Fruit fly (Drosophila melanogaster): ENCODE results near the gene Gyc88E.

Gyc88E gene

DNA sequence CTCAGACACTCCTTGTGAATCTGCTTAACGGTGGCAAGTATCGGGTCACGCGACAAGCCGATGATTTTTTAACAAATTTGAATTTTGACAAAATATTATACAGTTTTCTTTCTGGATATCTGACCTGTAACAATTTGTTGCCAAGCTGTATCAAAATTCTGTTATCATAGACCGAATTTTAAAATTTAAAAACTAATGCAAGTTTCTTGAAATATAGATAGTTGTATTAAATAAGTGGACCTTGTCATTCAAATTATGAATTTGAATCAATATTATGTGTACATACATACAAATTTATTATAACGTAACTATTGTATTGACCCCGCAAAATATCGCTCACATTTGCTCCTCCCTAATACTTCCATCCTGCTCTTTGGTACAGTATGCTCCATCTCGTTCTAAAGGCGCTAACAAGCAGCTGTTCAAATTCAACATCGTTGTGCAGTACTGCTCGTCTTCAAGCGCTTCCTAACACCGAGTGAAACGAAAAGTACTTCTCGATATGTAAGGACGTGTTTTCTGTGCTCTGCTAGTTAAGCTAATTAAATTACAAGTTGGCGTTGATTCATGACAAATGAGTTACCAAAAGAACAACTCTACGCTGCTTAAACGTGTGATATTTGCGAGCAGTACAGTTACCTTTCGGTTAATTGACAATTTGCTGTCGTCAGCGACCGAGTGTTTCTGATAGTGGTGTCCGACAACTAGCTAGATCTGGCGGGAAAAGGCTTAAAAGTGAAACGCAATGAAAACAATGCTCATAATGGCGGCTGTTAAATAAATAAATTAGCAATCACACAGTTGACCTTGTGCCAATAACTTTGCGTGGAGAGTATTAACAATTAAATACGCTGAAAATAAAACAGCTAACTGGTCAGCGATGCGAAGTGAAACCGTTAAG, 46.2 kb downstream of the Gyc88E start, which contains the start of the genes Kpc1 and CG42542:
Kpc1 (minus strand) TSS at position 77 of the 901 bp plus-strand sequence.
CG42542 (plus strand) TSS at position 465 of the 901 bp plus-strand sequence.
- peak; percentile 44 for TF ChIP-seq CG17801 (GFP tag; optimal IDR thresholded peaks at IDR 0.05; ENCODE audit: partially characterized antibody)

DNA sequence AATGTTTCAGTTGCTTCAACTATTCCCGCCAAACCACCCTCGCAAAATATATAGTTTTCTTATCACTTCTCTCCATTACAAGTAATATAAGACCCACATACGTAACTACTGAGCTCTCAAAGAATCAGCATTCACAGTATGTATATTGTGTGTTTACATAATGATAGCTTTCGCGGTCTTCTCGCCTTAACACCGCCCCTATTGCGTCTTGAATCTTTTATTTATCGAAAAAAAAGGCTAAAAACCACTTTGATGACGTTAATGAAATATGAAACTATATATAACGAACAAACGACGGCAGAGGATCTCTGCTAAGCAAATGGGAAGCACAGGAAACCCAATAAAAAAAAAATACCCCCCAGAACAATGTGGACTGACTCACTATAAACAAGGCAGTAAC, 47.2 kb downstream of the Gyc88E start:
- TF ChIP-seq CG17801 (GFP tag; optimal IDR thresholded peaks at IDR 0.05; ENCODE audit: partially characterized antibody), result no peak

DNA sequence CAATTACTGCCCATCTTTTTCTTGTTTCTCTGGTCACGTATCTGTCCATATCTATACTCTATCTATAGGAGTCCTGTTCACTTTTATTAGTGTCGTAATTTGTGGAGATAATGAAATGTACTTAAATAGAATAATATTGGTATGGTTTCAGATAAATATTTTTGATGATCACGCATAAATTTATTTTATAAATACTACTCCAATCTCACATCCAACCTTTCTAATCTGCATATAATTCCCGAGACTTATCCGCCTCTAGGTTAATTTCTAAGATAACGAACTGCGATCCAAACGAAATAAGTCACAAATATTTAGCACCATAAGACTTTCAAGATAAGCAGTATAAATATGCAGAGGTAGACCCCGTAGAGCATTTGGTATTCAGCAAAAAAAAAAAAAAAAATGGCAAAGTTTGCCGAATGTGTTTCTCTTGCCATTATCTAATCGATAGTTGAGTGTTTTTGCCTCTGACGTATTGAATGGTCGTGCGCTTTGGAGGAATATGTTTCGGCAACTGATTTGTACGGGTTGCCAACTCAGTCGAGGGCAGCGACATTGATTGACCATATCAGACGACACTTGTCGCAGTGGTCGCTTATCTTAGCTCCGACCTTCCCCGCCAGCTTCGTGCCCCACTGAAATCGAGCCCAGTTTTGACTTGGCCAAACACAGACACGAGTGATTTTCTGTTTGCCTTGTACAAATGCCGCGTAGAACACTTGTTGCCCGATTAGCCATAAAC, 48.0 kb downstream of the Gyc88E start:
- peak; percentile 13 for TF ChIP-seq CG17801 (GFP tag; optimal IDR thresholded peaks at IDR 0.05; ENCODE audit: partially characterized antibody)

DNA sequence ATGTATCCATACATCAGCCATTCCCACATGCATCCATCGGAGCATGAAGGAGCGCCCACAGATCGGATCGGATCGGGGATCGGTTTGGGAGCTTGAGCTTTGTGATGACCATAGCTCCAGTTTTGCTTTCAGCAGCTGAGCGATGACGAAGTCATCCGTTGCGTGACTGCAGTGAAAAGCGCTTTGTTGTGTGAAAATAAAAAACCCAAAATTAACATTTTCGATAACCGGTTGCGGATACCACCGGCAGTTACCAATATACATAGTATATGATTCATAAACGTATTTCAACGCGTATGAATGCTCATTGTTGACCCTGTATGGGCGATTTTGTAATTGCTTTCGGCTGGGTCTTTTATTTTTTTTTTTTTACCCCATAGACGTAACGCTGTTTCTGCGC, 55.0 kb downstream of the Gyc88E start:
- no peak for TF ChIP-seq CG17801 (GFP tag; optimal IDR thresholded peaks at IDR 0.05; ENCODE audit: partially characterized antibody)

DNA sequence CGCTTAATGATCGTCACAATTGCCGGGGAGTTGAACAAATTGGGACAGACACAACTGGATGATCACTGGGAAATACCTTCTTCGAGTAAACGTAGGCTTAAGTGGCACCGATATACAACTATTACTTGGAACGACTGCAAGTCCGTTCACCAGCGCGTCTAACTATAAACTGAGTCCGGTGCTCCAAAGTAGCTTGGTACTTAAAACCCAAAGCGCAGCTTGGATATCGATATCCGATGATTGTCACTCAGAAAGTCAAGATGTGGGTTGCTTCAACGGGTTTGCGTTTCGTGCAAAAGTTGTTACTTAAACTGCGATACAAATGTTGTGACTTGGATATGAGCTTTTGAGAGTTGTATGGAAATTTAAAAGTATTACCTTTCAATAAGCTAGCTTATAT, 56.1 kb downstream of the Gyc88E start, which contains the start of gene Spn88Ea:
Spn88Ea (minus strand) TSS at position 175 of the 400 bp plus-strand sequence.
- TF ChIP-seq CG17801 (GFP tag; optimal IDR thresholded peaks at IDR 0.05; ENCODE audit: partially characterized antibody), result peak; percentile 1

DNA sequence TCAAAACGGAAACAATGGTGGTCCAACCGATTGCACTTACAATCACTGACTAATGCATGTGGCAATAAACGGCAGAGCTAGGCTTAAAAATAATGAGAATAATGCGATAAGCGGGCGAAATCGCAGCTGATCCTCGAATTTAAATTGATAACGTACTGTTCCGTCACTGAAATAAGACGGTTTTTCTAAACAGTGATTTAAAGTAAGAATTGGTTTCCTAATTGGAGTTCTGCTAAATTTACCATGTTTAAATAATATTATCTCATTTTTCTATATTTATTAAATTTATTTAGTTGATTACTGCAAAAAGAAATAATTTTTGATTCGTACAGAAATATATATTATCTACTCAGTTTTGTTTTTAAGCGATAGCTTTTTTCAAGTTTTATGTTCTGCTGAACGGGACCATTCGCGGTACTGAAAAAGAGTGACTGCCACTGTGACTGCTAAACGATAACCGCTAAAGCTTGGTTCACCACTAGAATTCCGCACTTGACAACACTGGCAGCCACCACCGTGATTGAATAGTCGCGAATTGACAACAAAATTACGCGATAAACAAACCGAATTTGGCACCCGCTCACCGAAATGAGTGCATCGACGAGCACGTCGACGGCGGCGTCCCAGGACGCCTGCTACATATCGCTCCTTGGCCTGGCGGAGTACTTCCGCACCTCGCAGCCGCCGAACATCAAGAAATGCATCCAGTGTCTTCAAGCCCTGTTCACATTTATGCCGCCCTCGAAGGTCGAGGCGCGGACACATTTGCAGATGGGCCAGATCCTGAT, 58.7 kb downstream of the Gyc88E start, which contains the start of the genes Spn88Eb and Mau2:
Spn88Eb (minus strand) TSS at position 51 of the 788 bp plus-strand sequence.
Mau2 (plus strand) TSS at position 493 of the 788 bp plus-strand sequence.
- TF ChIP-seq CG17801 (GFP tag; optimal IDR thresholded peaks at IDR 0.05; ENCODE audit: partially characterized antibody), result peak; percentile 12

DNA sequence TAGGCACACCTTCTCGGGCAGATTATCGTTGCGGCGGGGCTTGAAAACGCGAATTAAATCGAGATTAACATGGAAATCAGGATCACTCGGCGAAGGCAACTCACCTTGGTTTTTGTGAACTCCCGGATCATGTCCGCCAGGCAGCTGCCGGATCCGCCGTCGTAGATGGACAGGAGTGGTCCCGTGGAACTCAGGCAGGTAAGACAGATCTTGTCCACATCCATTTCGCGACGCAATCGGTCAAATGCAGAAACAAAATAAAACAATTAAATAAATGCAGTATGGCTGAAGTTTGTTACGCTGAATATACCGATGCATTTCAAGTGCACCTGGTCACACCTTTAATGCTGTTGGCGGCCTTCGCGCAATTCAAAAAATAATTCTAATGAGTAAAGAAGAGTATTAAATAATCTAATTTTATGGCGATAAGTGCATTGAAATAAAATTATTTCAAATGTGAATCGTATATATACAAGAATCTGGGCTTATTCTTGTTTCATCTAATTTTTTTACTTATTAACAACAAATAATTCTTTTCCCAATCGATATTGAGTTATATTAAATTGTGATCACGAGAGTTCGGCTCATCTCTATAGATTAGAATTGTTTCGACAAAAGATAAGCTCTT, 63.3 kb downstream of the Gyc88E start, which contains the start of the genes CG6654 and CG4210:
CG6654 (minus strand) TSS at position 297 of the 628 bp plus-strand sequence.
CG4210 (plus strand) TSS at position 613 of the 628 bp plus-strand sequence.
- peak; percentile 70 for TF ChIP-seq CG17801 (GFP tag; optimal IDR thresholded peaks at IDR 0.05; ENCODE audit: partially characterized antibody)

DNA sequence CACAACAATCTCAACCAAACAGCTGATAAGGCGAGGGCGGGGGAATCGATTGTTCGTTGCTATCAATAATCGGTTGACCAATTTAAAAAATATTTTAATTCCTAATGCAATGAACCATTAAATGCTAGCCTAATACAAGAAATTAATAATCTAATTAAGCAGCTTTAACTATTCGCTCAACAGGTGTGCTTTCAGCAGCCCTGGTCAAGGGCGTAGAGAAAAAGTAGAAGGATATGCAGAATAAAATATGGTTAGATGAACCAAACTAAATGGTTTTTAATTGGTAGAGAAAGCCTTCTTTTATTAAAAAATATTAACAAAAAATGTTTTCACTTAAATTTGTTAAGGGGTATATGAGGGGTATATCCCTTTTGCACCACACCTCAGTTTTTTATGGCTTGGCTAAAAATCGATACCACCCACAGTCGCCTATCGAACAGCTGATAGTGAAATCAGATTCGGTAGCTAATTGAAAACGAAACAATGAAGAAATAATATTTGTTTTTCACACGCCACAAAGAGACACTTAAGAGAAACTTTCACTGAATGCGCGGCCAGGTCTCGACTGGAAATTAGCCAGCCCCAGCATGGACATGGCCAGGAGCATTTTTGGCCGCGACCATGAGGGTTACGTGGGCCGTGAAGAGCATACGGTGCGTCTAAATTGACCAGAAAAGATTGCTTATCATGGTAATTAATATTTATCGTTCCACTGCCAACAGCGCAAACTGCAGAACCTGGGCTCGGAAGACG, 68.8 kb downstream of the Gyc88E start, which contains the start of the genes SIDL and CG12241:
SIDL (minus strand) TSS at position 51 of the 753 bp plus-strand sequence.
CG12241 (plus strand) TSS at position 433 of the 753 bp plus-strand sequence.
- peak; percentile 76 for TF ChIP-seq CG17801 (GFP tag; optimal IDR thresholded peaks at IDR 0.05; ENCODE audit: partially characterized antibody)

DNA sequence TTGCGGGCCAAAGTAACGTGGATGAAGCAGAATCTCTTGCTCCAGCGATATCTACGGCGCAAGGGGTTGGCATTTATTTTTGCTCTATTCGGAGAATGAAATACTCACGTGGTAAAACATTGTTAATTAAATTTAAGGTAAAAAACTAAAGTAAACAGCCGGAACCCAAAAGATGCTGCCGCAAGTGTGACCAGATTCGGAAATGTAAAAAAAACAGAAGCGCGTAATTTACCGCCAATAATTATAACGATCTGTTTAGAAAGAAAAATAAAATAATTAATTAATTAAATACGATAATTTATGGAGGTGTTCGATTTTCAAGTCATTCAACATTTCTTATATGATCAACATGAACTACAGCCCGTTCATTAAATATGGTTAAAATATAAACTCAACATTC, 72.8 kb downstream of the Gyc88E start, which contains the start of gene Polr2G:
Polr2G (minus strand) TSS at position 208 of the 400 bp plus-strand sequence.
- TF ChIP-seq CG17801 (GFP tag; optimal IDR thresholded peaks at IDR 0.05; ENCODE audit: partially characterized antibody), result no peak

DNA sequence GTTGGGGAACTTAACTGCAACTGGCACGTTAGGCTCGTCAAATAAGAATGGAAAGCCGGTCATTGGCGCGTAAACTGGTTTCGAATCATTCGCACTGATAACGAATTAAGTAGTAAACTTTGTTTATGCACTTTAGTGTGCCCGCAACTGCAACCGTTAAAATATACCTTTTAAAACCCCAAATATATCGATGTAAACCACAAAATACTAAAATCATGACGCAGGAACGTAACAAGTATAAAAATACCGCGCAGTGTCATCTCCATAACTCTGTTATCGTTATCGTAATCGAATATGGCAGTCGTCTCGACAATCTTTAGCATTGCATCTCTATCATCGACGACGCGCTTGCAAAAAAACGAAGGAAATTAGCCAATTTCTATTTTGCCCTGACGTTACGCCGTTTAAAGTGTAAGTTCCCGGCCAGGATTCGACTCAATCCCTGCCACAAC, 75.1 kb downstream of the Gyc88E start, which contains the start of the genes CG31344 and Caf1-55:
CG31344 (minus strand) TSS at position 51 of the 452 bp plus-strand sequence.
Caf1-55 (plus strand) TSS at position 298 of the 452 bp plus-strand sequence.
- TF ChIP-seq CG17801 (GFP tag; optimal IDR thresholded peaks at IDR 0.05; ENCODE audit: partially characterized antibody), result peak; percentile 40

DNA sequence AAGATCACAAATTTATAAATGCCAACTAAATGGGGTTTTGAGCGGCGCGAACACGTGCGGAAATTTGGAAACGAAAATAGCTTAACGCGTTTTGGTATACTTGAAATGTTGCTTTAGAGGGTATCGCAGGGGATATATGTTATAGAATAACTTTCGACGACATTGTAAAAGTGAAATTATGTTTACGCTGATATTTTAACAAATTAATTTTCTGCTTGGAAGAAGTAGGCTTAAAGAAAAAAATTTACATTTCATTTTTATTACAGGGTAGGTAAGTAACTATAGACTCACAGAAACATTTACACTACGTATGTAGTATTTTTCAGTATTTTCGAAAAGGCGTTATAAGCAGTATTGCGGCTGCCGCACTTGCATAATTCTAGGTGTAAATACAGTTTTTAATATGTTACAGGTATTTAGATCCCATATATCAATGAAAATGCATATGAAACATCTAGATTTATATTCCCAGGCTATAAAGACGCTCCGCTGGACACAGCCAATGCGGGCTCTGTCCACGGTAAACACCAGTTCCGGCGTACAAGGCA, 79.2 kb downstream of the Gyc88E start, which contains the start of the genes Art3 and mRpS10:
Art3 (minus strand) TSS at position 80 of the 548 bp plus-strand sequence.
mRpS10 (plus strand) TSS at position 337 of the 548 bp plus-strand sequence.
- TF ChIP-seq CG17801 (GFP tag; optimal IDR thresholded peaks at IDR 0.05; ENCODE audit: partially characterized antibody), result peak; percentile 100

DNA sequence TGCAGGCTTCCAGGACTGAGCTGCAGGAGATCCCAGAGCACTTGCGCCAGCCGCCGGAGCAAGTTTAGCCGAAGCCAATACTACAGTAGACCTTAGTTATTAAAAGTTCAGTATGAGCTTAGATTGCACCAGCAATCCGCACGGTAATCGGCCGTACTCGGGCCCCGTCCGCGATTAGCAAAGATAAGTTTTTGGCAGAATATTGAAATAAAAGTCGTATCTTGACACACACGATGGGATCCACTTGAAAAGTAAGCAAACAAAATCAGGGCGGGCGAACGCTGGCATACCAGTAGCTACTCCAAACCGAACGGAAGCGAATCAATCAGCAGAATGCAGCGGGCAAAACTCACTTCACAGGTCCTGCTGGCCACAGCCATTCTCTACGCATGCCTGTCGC, 80.1 kb downstream of the Gyc88E start, which contains the start of gene CG34316:
CG34316 (plus strand) TSS at position 301 of the 400 bp plus-strand sequence.
- TF ChIP-seq CG17801 (GFP tag; optimal IDR thresholded peaks at IDR 0.05; ENCODE audit: partially characterized antibody), result no peak
